Worm (Caenorhabditis elegans) whole organism, late embryonic: ENCODE data around the gene nlp-18.

Source experiments
- nfya-1 ChIP-seq: sonication (generic microtip); optimal IDR thresholded peaks from 2 replicates; lab custom pipeline; 2017; ENCODE audit warnings: missing genetic modification characterization, mild to moderate bottlenecking, missing compliant biosample characterization, antibody characterized with exemption, moderate library complexity
- nhr-11 ChIP-seq: fragments of 150-350 bp; optimal IDR thresholded peaks from 2 replicates; lab custom pipeline; 2014; ENCODE audit warnings: missing biosample characterization, missing genetic modification characterization

ce11 chrII:11072565-11072964 lies 42.4 kb upstream of the nlp-18 start:
- TF ChIP-seq nhr-11 (tag; lab: Kevin White, UChicago) = no peak
- TF ChIP-seq nfya-1 (tag; lab: Kevin White, UChicago) = no peak
